Worm (Caenorhabditis elegans) whole organism, mixed stage, embryonic: ENCODE data around the gene ZC21.8.

ENCODE experiments used
- M03D4.4 ChIP-seq: sonication (generic microtip); optimal IDR thresholded peaks from 2 replicates; lab custom pipeline; 2017; ENCODE audit warnings: mild to moderate bottlenecking, missing genetic modification characterization, missing compliant biosample characterization
- bed-3 ChIP-seq: fragments of 200-800 bp; sonication (Bioruptor generic); optimal IDR thresholded peaks from 3 replicates; lab custom pipeline; 2018; ENCODE audit warnings: mild to moderate bottlenecking, missing genetic modification characterization, moderate library complexity, missing compliant biosample characterization
- blmp-1 ChIP-seq: fragments of 150-350 bp; optimal IDR thresholded peaks from 2 replicates; lab custom pipeline; 2014; ENCODE audit warnings: missing biosample characterization, missing genetic modification characterization
- ceh-83 ChIP-seq: fragments of 200-800 bp; sonication (Bioruptor generic); optimal IDR thresholded peaks from 2 replicates; lab custom pipeline; 2018; ENCODE audit warnings: mild to moderate bottlenecking, missing genetic modification characterization, missing compliant biosample characterization
- drap-1 ChIP-seq: fragments of 200-800 bp; sonication (Bioruptor generic); optimal IDR thresholded peaks from 3 replicates; lab custom pipeline; 2018; ENCODE audit warnings: mild to moderate bottlenecking, missing genetic modification characterization, missing compliant biosample characterization
- elt-1 ChIP-seq: sonication (generic microtip); optimal IDR thresholded peaks from 2 replicates; lab custom pipeline; 2017; ENCODE audit warnings: missing genetic modification characterization, mild to moderate bottlenecking, missing compliant biosample characterization, antibody characterized with exemption, moderate library complexity, borderline replicate concordance; ENCODE audit not compliant: insufficient read depth
- elt-3 ChIP-seq: fragments of 150-350 bp; optimal IDR thresholded peaks from 2 replicates; lab custom pipeline; 2014; ENCODE audit warnings: missing biosample characterization, missing genetic modification characterization
- flh-1 ChIP-seq: fragments of 200-800 bp; sonication (Bioruptor generic); optimal IDR thresholded peaks from 2 replicates; lab custom pipeline; 2018; ENCODE audit warnings: mild to moderate bottlenecking, missing genetic modification characterization, moderate library complexity, missing compliant biosample characterization
- hlh-1 ChIP-seq: fragments of 150-350 bp; optimal IDR thresholded peaks from 2 replicates; lab custom pipeline; 2014; ENCODE audit warnings: missing biosample characterization, missing genetic modification reagents, missing genetic modification characterization
- mab-5 ChIP-seq: fragments of 150-350 bp; optimal IDR thresholded peaks from 2 replicates; lab custom pipeline; 2014; ENCODE audit warnings: missing biosample characterization, missing genetic modification characterization
- nhr-12 ChIP-seq: fragments of 150-350 bp; optimal IDR thresholded peaks from 2 replicates; lab custom pipeline; 2014; ENCODE audit warnings: missing biosample characterization, missing genetic modification characterization
- nhr-2 ChIP-seq: fragments of 150-350 bp; optimal IDR thresholded peaks from 2 replicates; lab custom pipeline; 2014; ENCODE audit warnings: missing biosample characterization, missing genetic modification characterization
- nhr-237 ChIP-seq: fragments of 150-350 bp; optimal IDR thresholded peaks from 2 replicates; lab custom pipeline; 2014; ENCODE audit warnings: missing biosample characterization, missing genetic modification characterization
- nhr-28 ChIP-seq: fragments of 150-350 bp; optimal IDR thresholded peaks from 2 replicates; lab custom pipeline; 2014; ENCODE audit warnings: missing biosample characterization, missing genetic modification characterization
- sem-2 ChIP-seq: fragments of 200-800 bp; sonication (Bioruptor generic); optimal IDR thresholded peaks from 2 replicates; lab custom pipeline; 2018; ENCODE audit warnings: mild to moderate bottlenecking, missing genetic modification characterization, missing compliant biosample characterization
- sptf-1 ChIP-seq: sonication (generic microtip); optimal IDR thresholded peaks from 2 replicates; lab custom pipeline; 2017; ENCODE audit warnings: mild to moderate bottlenecking, missing genetic modification characterization, moderate library complexity, missing compliant biosample characterization
- tbx-8 ChIP-seq: fragments of 200-800 bp; sonication (Bioruptor generic); optimal IDR thresholded peaks from 2 replicates; lab custom pipeline; 2018; ENCODE audit warnings: mild to moderate bottlenecking, missing genetic modification characterization, moderate library complexity, missing compliant biosample characterization
- unc-39 ChIP-seq: fragments of 150-350 bp; optimal IDR thresholded peaks from 2 replicates; lab custom pipeline; 2014; ENCODE audit warnings: missing biosample characterization, missing genetic modification characterization
- unc-62 ChIP-seq: fragments of 150-350 bp; optimal IDR thresholded peaks from 2 replicates; lab custom pipeline; 2014; ENCODE audit warnings: missing biosample characterization, missing genetic modification reagents, missing genetic modification characterization
- ztf-11 ChIP-seq: fragments of 150-350 bp; optimal IDR thresholded peaks from 2 replicates; lab custom pipeline; 2014; ENCODE audit warnings: missing biosample characterization, missing genetic modification characterization

Gene ZC21.8

ce11 chrIII:8479322-8479864, 40.4 kb downstream of the ZC21.8 start:
- TF ChIP-seq sem-2 (GFP tag; lab: Kevin White, UChicago) = no peak
- TF ChIP-seq flh-1 = no peak
- TF ChIP-seq bed-3 (GFP tag; lab: Kevin White, UChicago) = no peak
- no peak for TF ChIP-seq nhr-237
- no peak for TF ChIP-seq nhr-2 (tag; lab: Kevin White, UChicago)
- no peak for TF ChIP-seq drap-1 (GFP tag; lab: Kevin White, UChicago)
- TF ChIP-seq ceh-83 (GFP tag; lab: Kevin White, UChicago) = no peak
- no peak for TF ChIP-seq sptf-1
- TF ChIP-seq, all 35 proteins: peak for 0

- TF ChIP-seq unc-39 (no peak), nhr-237 (no peak), mab-5 (tag; lab: Kevin White, UChicago) (no peak), ztf-11 (tag; lab: Kevin White, UChicago) (no peak), ceh-83 (GFP tag; lab: Kevin White, UChicago) (no peak), hlh-1 (tag; lab: Kevin White, UChicago) (no peak), elt-1 (tag; lab: Kevin White, UChicago) (no peak), nhr-12 (tag; lab: Kevin White, UChicago) (no peak), M03D4.4 (tag; lab: Kevin White, UChicago) (no peak), blmp-1 (tag; lab: Kevin White, UChicago) (no peak), tbx-8 (GFP tag; lab: Kevin White, UChicago) (no peak), nhr-28 (tag; lab: Kevin White, UChicago) (no peak), elt-3 (tag; lab: Kevin White, UChicago) (no peak), unc-62 (GFP tag; lab: Kevin White, UChicago) (no peak), nhr-2 (tag; lab: Kevin White, UChicago) (no peak), sem-2 (GFP tag; lab: Kevin White, UChicago) (no peak)
These were observed 46.5 kb downstream of the ZC21.8 start for ce11 chrIII:8473292-8473691.
